Fruit fly (Drosophila melanogaster): Measurements from ENCODE around the gene Cyp4d1.

The Cyp4d1 gene

DNA sequence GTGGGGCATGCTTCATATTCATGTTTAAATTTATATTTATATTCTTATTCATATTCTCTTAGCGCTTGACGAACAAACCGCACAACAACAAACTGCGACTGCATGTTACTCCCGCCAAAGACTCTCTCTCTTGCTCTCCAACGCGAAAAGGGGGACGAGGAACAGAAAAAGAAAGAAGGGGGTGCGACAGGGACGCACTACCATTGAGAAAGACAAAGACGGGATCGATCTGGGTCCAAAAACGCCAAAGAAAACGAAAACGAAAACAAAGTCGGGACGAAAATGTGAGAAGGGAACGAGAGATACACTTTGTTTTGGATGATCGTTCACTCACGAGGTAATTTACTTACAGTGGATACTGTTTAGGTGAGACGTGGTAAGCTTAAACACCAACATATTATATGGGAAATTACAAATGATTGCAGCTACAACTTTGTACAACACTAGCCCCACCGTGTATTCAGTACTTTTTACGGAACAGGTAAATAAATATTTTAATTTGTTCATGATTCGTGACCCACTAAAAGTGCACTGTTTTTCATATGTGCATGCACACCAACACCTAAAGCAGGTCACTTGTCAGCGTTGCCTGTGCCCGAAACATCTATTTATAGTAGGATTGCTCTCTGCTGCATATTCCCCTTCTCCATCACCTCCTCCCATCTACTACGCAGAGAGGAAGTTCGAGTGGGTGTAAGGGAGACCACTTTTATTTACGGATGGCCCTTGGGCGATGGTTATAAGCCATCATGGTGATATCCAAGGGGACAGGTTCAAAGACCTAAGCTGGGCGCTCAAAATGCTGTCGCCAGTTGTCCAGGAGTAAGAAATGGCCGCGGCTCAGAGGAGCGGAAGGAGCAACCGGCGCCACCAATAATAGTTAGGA is 40.0 kb downstream of the Cyp4d1 start:
- no peak for TF ChIP-seq Hr83 (GFP tag; optimal IDR thresholded peaks at IDR 0.05; ENCODE audit: poor library complexity, severe bottlenecking)
- TF ChIP-seq sage (GFP tag; optimal IDR thresholded peaks at IDR 0.05), result no peak
- TF ChIP-seq Abd-B (GFP tag; optimal IDR thresholded peaks at IDR 0.05), result no peak
- TF ChIP-seq N (GFP tag; optimal IDR thresholded peaks at IDR 0.05), result no peak
- peak; percentile 85 for TF ChIP-seq fru (GFP tag; optimal IDR thresholded peaks at IDR 0.05)
- TF ChIP-seq brk (GFP tag; optimal IDR thresholded peaks at IDR 0.05), result peak; percentile 61
- peak; percentile 71 for TF ChIP-seq ey (GFP tag; optimal IDR thresholded peaks at IDR 0.05)
- TF ChIP-seq br (GFP tag; optimal IDR thresholded peaks at IDR 0.05), result peak; percentile 62
- TF ChIP-seq CrebA (GFP tag; optimal IDR thresholded peaks at IDR 0.05; ENCODE audit: borderline replicate concordance), result no peak
- peak; percentile 77 for TF ChIP-seq woc (GFP tag; optimal IDR thresholded peaks at IDR 0.05)
- TF ChIP-seq Myc (optimal IDR thresholded peaks at IDR 0.05), result no peak
- TF ChIP-seq usp (GFP tag; optimal IDR thresholded peaks at IDR 0.05), result no peak
- no peak for TF ChIP-seq CG32264 (GFP tag; optimal IDR thresholded peaks at IDR 0.05)
- peak; percentile 2 for TF ChIP-seq Vsx2 (GFP tag; optimal IDR thresholded peaks at IDR 0.05; ENCODE audit: partially characterized antibody)
- peak; percentile 97 for TF ChIP-seq psq (GFP tag; optimal IDR thresholded peaks at IDR 0.05)
- peak; percentile 2 for TF ChIP-seq Jra (GFP tag; optimal IDR thresholded peaks at IDR 0.05)
- TF ChIP-seq lola (GFP tag; optimal IDR thresholded peaks at IDR 0.05), result no peak
- TF ChIP-seq Hr78 (GFP tag; optimal IDR thresholded peaks at IDR 0.05), result no peak
- TF ChIP-seq HLH106 (tag; optimal IDR thresholded peaks at IDR 0.05), result peak; percentile 64
- TF ChIP-seq dsf (GFP tag; optimal IDR thresholded peaks at IDR 0.05; ENCODE audit: borderline replicate concordance), result no peak
- TF ChIP-seq jim (GFP tag; optimal IDR thresholded peaks at IDR 0.05), result no peak
- TF ChIP-seq dmrt93B (GFP tag; optimal IDR thresholded peaks at IDR 0.05), result no peak
- peak; percentile 72 for TF ChIP-seq rgr (GFP tag; optimal IDR thresholded peaks at IDR 0.05)
- peak; percentile 1 for TF ChIP-seq CG9705 (GFP tag; optimal IDR thresholded peaks at IDR 0.05)
- no peak for TF ChIP-seq tai (GFP tag; optimal IDR thresholded peaks at IDR 0.05)
- TF ChIP-seq Sp1 (GFP tag; optimal IDR thresholded peaks at IDR 0.05), result peak; percentile 39
- no peak for TF ChIP-seq Rel (GFP tag; optimal IDR thresholded peaks at IDR 0.05)
- peak; percentile 45 for TF ChIP-seq Rel (tag; optimal IDR thresholded peaks at IDR 0.05)
- TF ChIP-seq Mio (GFP tag; optimal IDR thresholded peaks at IDR 0.05), result no peak
- peak; percentile 76 for TF ChIP-seq h (GFP tag; optimal IDR thresholded peaks at IDR 0.05)
- TF ChIP-seq Dfd (GFP tag; optimal IDR thresholded peaks at IDR 0.05), result no peak
- peak in 1 of 2 experiments; percentile 79 for TF ChIP-seq foxo (GFP tag; optimal IDR thresholded peaks at IDR 0.05)
- TF ChIP-seq sv (GFP tag; optimal IDR thresholded peaks at IDR 0.05), result no peak
- no peak for TF ChIP-seq GATAd (GFP tag; optimal IDR thresholded peaks at IDR 0.05)
- peak; percentile 67 for TF ChIP-seq OdsH (GFP tag; optimal IDR thresholded peaks at IDR 0.05)
- peak; percentile 56 for TF ChIP-seq Dif (GFP tag; optimal IDR thresholded peaks at IDR 0.05; ENCODE audit: partially characterized antibody)
- TF ChIP-seq dl (GFP tag; optimal IDR thresholded peaks at IDR 0.05; ENCODE audit: insufficient read depth in 1 of 2, partially characterized antibody in 2 of 2), result no peak
- TF ChIP-seq Hnf4 (GFP tag; optimal IDR thresholded peaks at IDR 0.05), result peak; percentile 59
- no peak for TF ChIP-seq pan (optimal IDR thresholded peaks at IDR 0.05)

dm6 chrX:2112660-2113059 is 49.3 kb downstream of the Cyp4d1 start:
- no peak for TF ChIP-seq Sp1 (GFP tag; optimal IDR thresholded peaks at IDR 0.05)
- peak; percentile 74 for TF ChIP-seq Myc (optimal IDR thresholded peaks at IDR 0.05)
- TF ChIP-seq Hr83 (GFP tag; optimal IDR thresholded peaks at IDR 0.05; ENCODE audit: poor library complexity, severe bottlenecking), result no peak
- TF ChIP-seq br (GFP tag; optimal IDR thresholded peaks at IDR 0.05), result no peak
- no peak for TF ChIP-seq pan (optimal IDR thresholded peaks at IDR 0.05)
- no peak for TF ChIP-seq foxo (GFP tag; optimal IDR thresholded peaks at IDR 0.05)
- TF ChIP-seq Abd-B (GFP tag; optimal IDR thresholded peaks at IDR 0.05), result no peak
